Worm (Caenorhabditis elegans) whole organism, mixed stage, embryonic: ENCODE results near the gene myo-6.

Experiments
- nhr-237 ChIP-seq: fragments of 150-350 bp; optimal IDR thresholded peaks from 2 replicates; lab custom pipeline; 2014; ENCODE audit warnings: missing biosample characterization, missing genetic modification characterization
- tbx-8 ChIP-seq: fragments of 200-800 bp; sonication (Bioruptor generic); optimal IDR thresholded peaks from 2 replicates; lab custom pipeline; 2018; ENCODE audit warnings: mild to moderate bottlenecking, missing genetic modification characterization, moderate library complexity, missing compliant biosample characterization
- unc-39 ChIP-seq: fragments of 150-350 bp; optimal IDR thresholded peaks from 2 replicates; lab custom pipeline; 2014; ENCODE audit warnings: missing biosample characterization, missing genetic modification characterization

ce11 chrIII:13458978-13459596, 49.5 kb downstream of the myo-6 start, which contains the start of gene tag-164:
- TF ChIP-seq nhr-237 (tag; lab: Kevin White, UChicago) (no peak), unc-39 (tag; lab: Kevin White, UChicago) (no peak), tbx-8 (no peak)
